Fruit fly (Drosophila melanogaster) whole organism, embryonic: Measurements from ENCODE around the gene alpha-Est1.

Experiments used
- Aef1 ChIP-seq: fragments of 200-800 bp; sonication (Bioruptor generic); IDR thresholded peaks from 3 replicates; pipeline ENCODE4 v1.3.6; 2022; ENCODE audit warnings: missing biosample characterization, missing genetic modification characterization
- Awh ChIP-seq: fragments of 200-800 bp; sonication (Bioruptor generic); IDR thresholded peaks from 2 replicates; pipeline ENCODE4, ENCODE4 v1.3.6; 2022; ENCODE audit warnings: missing biosample characterization, missing genetic modification characterization
- CG1024 ChIP-seq: fragments of 200-800 bp; sonication (Bioruptor generic); IDR thresholded peaks from 2 replicates; pipeline ENCODE4 v1.3.6; 2022; ENCODE audit warnings: missing biosample characterization, missing genetic modification characterization
- CG11093 ChIP-seq: fragments of 200-800 bp; sonication (Bioruptor generic); IDR thresholded peaks from 3 replicates; pipeline ENCODE4 v1.3.6; 2022; ENCODE audit warnings: missing biosample characterization, missing genetic modification characterization
- CG11398 ChIP-seq: fragments of 200-800 bp; sonication (Bioruptor generic); optimal IDR thresholded peaks from 2 replicates; lab custom pipeline; 2016; ENCODE audit warnings: missing biosample characterization, missing genetic modification characterization
- CG12299 ChIP-seq: fragments of 200-800 bp; sonication (Bioruptor generic); optimal IDR thresholded peaks from 2 replicates; lab custom pipeline; 2018; ENCODE audit warnings: missing biosample characterization, mild to moderate bottlenecking, missing genetic modification characterization
- CG14667 ChIP-seq: fragments of 200-800 bp; sonication (Bioruptor generic); IDR thresholded peaks from 2 replicates; pipeline ENCODE4 v1.3.6; 2022; ENCODE audit warnings: missing biosample characterization, missing genetic modification characterization
- CG15696 ChIP-seq: fragments of 200-800 bp; sonication (Bioruptor generic); optimal IDR thresholded peaks from 2 replicates; lab custom pipeline; 2019; ENCODE audit warnings: missing biosample characterization, mild to moderate bottlenecking, missing genetic modification characterization, moderate library complexity
- CG2129 ChIP-seq: fragments of 200-800 bp; sonication (Bioruptor generic); IDR thresholded peaks from 2 replicates; pipeline ENCODE4 v1.3.6; 2022; ENCODE audit warnings: missing biosample characterization, missing genetic modification characterization; ENCODE audit not compliant: partially characterized antibody
- CG31388 ChIP-seq: fragments of 200-800 bp; sonication (Bioruptor generic); optimal IDR thresholded peaks from 2 replicates; lab custom pipeline; 2016; ENCODE audit warnings: missing biosample characterization, missing genetic modification characterization
- CG3281 ChIP-seq: fragments of 200-800 bp; sonication (Bioruptor generic); optimal IDR thresholded peaks from 3 replicates; lab custom pipeline; 2017; ENCODE audit warnings: missing biosample characterization, mild to moderate bottlenecking, missing genetic modification characterization
- CG34422 ChIP-seq: fragments of 200-800 bp; sonication (Bioruptor generic); IDR thresholded peaks from 3 replicates; pipeline ENCODE4 v1.3.6; 2022; ENCODE audit warnings: missing biosample characterization, missing genetic modification characterization
- CG4328 ChIP-seq: fragments of 200-800 bp; sonication (Bioruptor generic); optimal IDR thresholded peaks from 3 replicates; lab custom pipeline; 2017; ENCODE audit warnings: missing biosample characterization, missing genetic modification reagents, missing genetic modification characterization
- CG4730 ChIP-seq: fragments of 200-800 bp; sonication (Bioruptor generic); IDR thresholded peaks from 2 replicates; pipeline ENCODE4 v1.3.6; 2022; ENCODE audit warnings: missing biosample characterization, missing genetic modification characterization
- CG6791 ChIP-seq: fragments of 200-800 bp; sonication (Bioruptor generic); IDR thresholded peaks from 3 replicates; pipeline ENCODE4 v1.3.6; 2022; ENCODE audit warnings: missing biosample characterization, missing genetic modification characterization; ENCODE audit not compliant: partially characterized antibody
- CG7786 ChIP-seq: fragments of 200-800 bp; sonication (Bioruptor generic); optimal IDR thresholded peaks from 2 replicates; lab custom pipeline; 2016; ENCODE audit warnings: missing biosample characterization, missing genetic modification characterization
- CG8944 ChIP-seq: fragments of 200-800 bp; sonication (Bioruptor generic); optimal IDR thresholded peaks from 3 replicates; lab custom pipeline; 2016; ENCODE audit warnings: missing biosample characterization, missing genetic modification characterization
- CkIIα-i1 ChIP-seq: fragments of 200-800 bp; sonication (Bioruptor generic); IDR thresholded peaks from 2 replicates; pipeline ENCODE4 v1.3.6; 2022; ENCODE audit warnings: missing biosample characterization, missing genetic modification characterization
- D19A ChIP-seq: fragments of 200-800 bp; optimal IDR thresholded peaks from 3 replicates; lab custom pipeline; 2019; ENCODE audit warnings: missing biosample characterization, mild to moderate bottlenecking, missing genetic modification characterization, moderate library complexity
- HLH4C ChIP-seq: fragments of 200-800 bp; sonication (Bioruptor generic); IDR thresholded peaks from 3 replicates; pipeline ENCODE4 v1.3.6; 2022; ENCODE audit warnings: missing biosample characterization, missing genetic modification characterization; ENCODE audit not compliant: partially characterized antibody
- HLHmδ ChIP-seq: fragments of 200-800 bp; sonication (Bioruptor generic); optimal IDR thresholded peaks from 2 replicates; lab custom pipeline; 2018; ENCODE audit warnings: missing biosample characterization, mild to moderate bottlenecking, missing genetic modification characterization, moderate library complexity
- Hand ChIP-seq: fragments of 200-800 bp; sonication (Bioruptor generic); optimal IDR thresholded peaks from 2 replicates; lab custom pipeline; 2017; ENCODE audit warnings: mild to moderate bottlenecking, missing biosample characterization, missing genetic modification reagents, missing genetic modification characterization
- HmgD ChIP-seq: fragments of 200-800 bp; sonication (Bioruptor generic); optimal IDR thresholded peaks from 3 replicates; lab custom pipeline; 2016; ENCODE audit warnings: missing biosample characterization, missing genetic modification characterization
- HmgZ ChIP-seq: fragments of 200-800 bp; sonication (Bioruptor generic); optimal IDR thresholded peaks from 2 replicates; lab custom pipeline; 2018; ENCODE audit warnings: missing biosample characterization, mild to moderate bottlenecking, missing genetic modification characterization
- Hr39 ChIP-seq: fragments of >200 bp; optimal IDR thresholded peaks from 2 replicates; lab custom pipeline; 2017
- Lim3 ChIP-seq: fragments of 200-800 bp; sonication (Bioruptor generic); IDR thresholded peaks from 2 replicates; pipeline ENCODE4 v1.3.6; 2022; ENCODE audit warnings: missing biosample characterization, missing genetic modification characterization
- br ChIP-seq: fragments of >200 bp; optimal IDR thresholded peaks from 2 replicates; lab custom pipeline; 2017
- cato ChIP-seq: fragments of 200-800 bp; sonication (Bioruptor generic); optimal IDR thresholded peaks from 2 replicates; lab custom pipeline; 2016; ENCODE audit warnings: missing biosample characterization, missing genetic modification characterization, borderline replicate concordance
- corto ChIP-seq: fragments of 200-800 bp; sonication (Bioruptor generic); optimal IDR thresholded peaks from 2 replicates; lab custom pipeline; 2016; ENCODE audit warnings: missing biosample characterization, mild to moderate bottlenecking, missing genetic modification characterization, moderate library complexity
- crc ChIP-seq: fragments of 200-800 bp; sonication (Bioruptor generic); optimal IDR thresholded peaks from 2 replicates; lab custom pipeline; 2016; ENCODE audit warnings: missing biosample characterization, missing genetic modification characterization
- crp ChIP-seq, 2 experiments: fragments of 200-800 bp; sonication (Bioruptor generic); optimal IDR thresholded peaks; 2 replicates in 1 of 2; 3 replicates in 1 of 2; lab custom pipeline; 2017; ENCODE audit warnings: missing biosample characterization in 2 of 2, missing genetic modification characterization in 2 of 2, mild to moderate bottlenecking in 1 of 2, moderate library complexity in 1 of 2
- disco-r ChIP-seq: fragments of 200-800 bp; sonication (Bioruptor generic); optimal IDR thresholded peaks from 2 replicates; lab custom pipeline; 2016; ENCODE audit warnings: missing biosample characterization, missing genetic modification characterization
- emc ChIP-seq: fragments of 200-800 bp; sonication (Bioruptor generic); optimal IDR thresholded peaks from 2 replicates; lab custom pipeline; 2016; ENCODE audit warnings: missing biosample characterization, missing genetic modification characterization
- eyg ChIP-seq: fragments of 200-800 bp; sonication (Bioruptor generic); optimal IDR thresholded peaks from 3 replicates; lab custom pipeline; 2016; ENCODE audit warnings: missing biosample characterization, missing genetic modification characterization
- grau ChIP-seq: fragments of 200-800 bp; optimal IDR thresholded peaks from 3 replicates; lab custom pipeline; 2019; ENCODE audit warnings: missing biosample characterization, mild to moderate bottlenecking, missing genetic modification characterization, moderate library complexity
- hb ChIP-seq: fragments of 200-800 bp; sonication (Bioruptor generic); IDR thresholded peaks from 3 replicates; pipeline ENCODE4 v1.3.6; 2022; ENCODE audit warnings: missing biosample characterization, missing genetic modification characterization; ENCODE audit not compliant: partially characterized antibody
- jigr1 ChIP-seq: fragments of 200-800 bp; sonication (Bioruptor generic); IDR thresholded peaks from 3 replicates; pipeline ENCODE4 v1.3.6; 2022; ENCODE audit warnings: missing biosample characterization, missing genetic modification characterization
- lilli ChIP-seq: fragments of 200-800 bp; sonication (Bioruptor generic); optimal IDR thresholded peaks from 3 replicates; lab custom pipeline; 2016; ENCODE audit warnings: missing biosample characterization, missing genetic modification characterization
- lov ChIP-seq, 2 experiments: fragments of 200-800 bp in 1 of 2; fragments of >200 bp in 1 of 2; sonication (Bioruptor generic) in 1 of 2; IDR thresholded peaks in 1 of 2; optimal IDR thresholded peaks in 1 of 2; 2 replicates in 1 of 2; 3 replicates in 1 of 2; pipeline versions ENCODE4 v1.3.6 to Lab custom; 2017 to 2022; ENCODE audit warnings: missing biosample characterization in 1 of 2, missing genetic modification characterization in 1 of 2
- mam ChIP-seq: fragments of 200-800 bp; sonication (Bioruptor generic); optimal IDR thresholded peaks from 3 replicates; lab custom pipeline; 2016; ENCODE audit warnings: missing biosample characterization, missing genetic modification characterization
- oc ChIP-seq: fragments of 200-800 bp; sonication (Bioruptor generic); optimal IDR thresholded peaks from 2 replicates; lab custom pipeline; 2018; ENCODE audit warnings: missing biosample characterization, mild to moderate bottlenecking, missing genetic modification characterization, moderate library complexity
- otp ChIP-seq: fragments of 200-800 bp; sonication (Bioruptor generic); IDR thresholded peaks from 3 replicates; pipeline ENCODE4, ENCODE4 v1.3.6; 2022; ENCODE audit warnings: missing biosample characterization, missing genetic modification characterization
- p53 ChIP-seq: fragments of 200-800 bp; sonication (Bioruptor generic); optimal IDR thresholded peaks from 2 replicates; lab custom pipeline; 2016; ENCODE audit warnings: missing biosample characterization, missing genetic modification characterization
- phol ChIP-seq: fragments of 200-800 bp; sonication (Bioruptor generic); optimal IDR thresholded peaks from 3 replicates; lab custom pipeline; 2018; ENCODE audit warnings: missing biosample characterization, mild to moderate bottlenecking, missing genetic modification characterization, moderate library complexity
- pros ChIP-seq: fragments of 200-800 bp; sonication (Bioruptor generic); optimal IDR thresholded peaks from 3 replicates; lab custom pipeline; 2019; ENCODE audit warnings: missing biosample characterization, mild to moderate bottlenecking, missing genetic modification characterization, moderate library complexity
- salm ChIP-seq: fragments of 200-800 bp; sonication (Bioruptor generic); optimal IDR thresholded peaks from 2 replicates; lab custom pipeline; 2018; ENCODE audit warnings: missing biosample characterization, mild to moderate bottlenecking, missing genetic modification characterization
- schlank ChIP-seq: fragments of 200-800 bp; sonication (Bioruptor generic); optimal IDR thresholded peaks from 2 replicates; lab custom pipeline; 2018; ENCODE audit warnings: missing biosample characterization, mild to moderate bottlenecking, missing genetic modification characterization
- shn ChIP-seq: fragments of 200-800 bp; sonication (Bioruptor generic); optimal IDR thresholded peaks from 3 replicates; lab custom pipeline; 2016; ENCODE audit warnings: missing biosample characterization, missing genetic modification characterization
- sim ChIP-seq: fragments of 200-800 bp; sonication (Bioruptor generic); IDR thresholded peaks from 2 replicates; pipeline ENCODE4 v1.3.6; 2022; ENCODE audit warnings: missing biosample characterization, missing genetic modification characterization
- stc ChIP-seq: fragments of 200-800 bp; sonication (Bioruptor generic); IDR thresholded peaks from 2 replicates; pipeline ENCODE4 v1.3.6; 2022; ENCODE audit warnings: missing biosample characterization, missing genetic modification characterization
- tap ChIP-seq: fragments of 200-800 bp; optimal IDR thresholded peaks from 3 replicates; lab custom pipeline; 2019; ENCODE audit warnings: missing biosample characterization, mild to moderate bottlenecking, missing genetic modification characterization, moderate library complexity
- ttk ChIP-seq: fragments of 200-800 bp; sonication (Bioruptor generic); IDR thresholded peaks from 2 replicates; pipeline ENCODE4 v2.1.2; 2022; ENCODE audit warnings: missing biosample characterization, missing genetic modification characterization
- z ChIP-seq: fragments of 200-800 bp; sonication (Bioruptor generic); IDR thresholded peaks from 3 replicates; pipeline ENCODE4 v1.3.6; 2022; ENCODE audit warnings: missing biosample characterization, missing genetic modification characterization

Gene alpha-Est1

dm6 chr3R:7500513-7500912, 48.4 kb downstream of the alpha-Est1 start (continued):
- TF ChIP-seq CG8944 (no peak), jigr1 (no peak), D19A (no peak), CG11093 (GFP tag; lab: Robert Waterston, UW) (no peak), p53 (GFP tag; lab: Kevin White, UChicago) (no peak), CG6791 (GFP tag; lab: Robert Waterston, UW) (no peak), CkIIα-i1 (GFP tag; lab: Robert Waterston, UW) (no peak), pros (GFP tag; lab: Kevin White, UChicago) (no peak), oc (tag; lab: Kevin White, UChicago) (no peak), schlank (tag; lab: Kevin White, UChicago) (no peak), CG31388 (GFP tag; lab: Kevin White, UChicago) (no peak), HmgD (GFP tag; lab: Kevin White, UChicago) (no peak), emc (GFP tag; lab: Kevin White, UChicago) (no peak), CG7786 (GFP tag; lab: Kevin White, UChicago) (no peak), HmgZ (tag; lab: Kevin White, UChicago) (no peak), Aef1 (no peak), ttk (GFP tag; lab: Robert Waterston, UW) (no peak), Awh (GFP tag; lab: Robert Waterston, UW) (no peak), br (no peak), eyg (GFP tag; lab: Kevin White, UChicago) (no peak), otp (GFP tag; lab: Robert Waterston, UW) (no peak), lov (optimal IDR thresholded peaks at IDR 0.05; lab: Kevin White, UChicago) (no peak), lov (GFP tag; IDR thresholded peaks at IDR 0.05; lab: Robert Waterston, UW) (no peak), hb (GFP tag; lab: Robert Waterston, UW) (no peak), CG12299 (tag; lab: Kevin White, UChicago) (no peak), crc (no peak), shn (GFP tag; lab: Kevin White, UChicago) (no peak), salm (tag; lab: Kevin White, UChicago) (no peak), crp (GFP tag; optimal IDR thresholded peaks at IDR 0.05; lab: Kevin White, UChicago) (no peak), CG4328 (no peak), CG2129 (GFP tag; lab: Robert Waterston, UW) (no peak), CG34422 (no peak), z (no peak), stc (GFP tag; lab: Robert Waterston, UW) (no peak), CG14667 (GFP tag; lab: Robert Waterston, UW) (no peak), mam (peak; percentile 36), HLH4C (GFP tag; lab: Robert Waterston, UW) (no peak), Hr39 (lab: Kevin White, UChicago) (no peak), Hand (GFP tag; lab: Kevin White, UChicago) (no peak), phol (tag; lab: Kevin White, UChicago) (no peak), lilli (GFP tag; lab: Kevin White, UChicago) (peak; percentile 59), CG11398 (GFP tag; lab: Kevin White, UChicago) (no peak), cato (GFP tag; lab: Kevin White, UChicago) (no peak), HLHmδ (no peak), corto (GFP tag; lab: Kevin White, UChicago) (no peak), CG15696 (no peak), CG4730 (no peak), sim (GFP tag; lab: Robert Waterston, UW) (no peak), Lim3 (no peak), grau (tag; lab: Kevin White, UChicago) (peak; percentile 44), tap (tag; lab: Kevin White, UChicago) (no peak), disco-r (GFP tag; lab: Kevin White, UChicago) (no peak), CG3281 (peak; percentile 30), CG1024 (GFP tag; lab: Robert Waterston, UW) (no peak)
